Fruit fly (Drosophila melanogaster) whole organism: ENCODE data around the gene Acp95EF.
A peak's percentile ranks its signal among the peaks of the same experiment; 100 is the strongest.

Source experiments
- CG8478 ChIP-seq: fragments of >200 bp; optimal IDR thresholded peaks from 2 replicates; lab custom pipeline; 2018; ENCODE audit warnings: inconsistent platforms
- Dll ChIP-seq: fragments of >200 bp; optimal IDR thresholded peaks from 2 replicates; lab custom pipeline; 2017
- EcR ChIP-seq, 2 experiments: fragments of >200 bp; optimal IDR thresholded peaks; 2 replicates each; lab custom pipeline; 2017; ENCODE audit warnings: missing biosample characterization in 2 of 2, missing genetic modification characterization in 2 of 2, missing genetic modification reagents in 2 of 2
- pan ChIP-seq: fragments of >200 bp; optimal IDR thresholded peaks from 2 replicates; lab custom pipeline; 2017
- psq ChIP-seq: fragments of >200 bp; optimal IDR thresholded peaks from 2 replicates; lab custom pipeline; 2017
- usp ChIP-seq: fragments of >200 bp; optimal IDR thresholded peaks from 2 replicates; lab custom pipeline; 2017; ENCODE audit warnings: missing biosample characterization, missing genetic modification characterization, mixed read lengths

Acp95EF gene

DNA sequence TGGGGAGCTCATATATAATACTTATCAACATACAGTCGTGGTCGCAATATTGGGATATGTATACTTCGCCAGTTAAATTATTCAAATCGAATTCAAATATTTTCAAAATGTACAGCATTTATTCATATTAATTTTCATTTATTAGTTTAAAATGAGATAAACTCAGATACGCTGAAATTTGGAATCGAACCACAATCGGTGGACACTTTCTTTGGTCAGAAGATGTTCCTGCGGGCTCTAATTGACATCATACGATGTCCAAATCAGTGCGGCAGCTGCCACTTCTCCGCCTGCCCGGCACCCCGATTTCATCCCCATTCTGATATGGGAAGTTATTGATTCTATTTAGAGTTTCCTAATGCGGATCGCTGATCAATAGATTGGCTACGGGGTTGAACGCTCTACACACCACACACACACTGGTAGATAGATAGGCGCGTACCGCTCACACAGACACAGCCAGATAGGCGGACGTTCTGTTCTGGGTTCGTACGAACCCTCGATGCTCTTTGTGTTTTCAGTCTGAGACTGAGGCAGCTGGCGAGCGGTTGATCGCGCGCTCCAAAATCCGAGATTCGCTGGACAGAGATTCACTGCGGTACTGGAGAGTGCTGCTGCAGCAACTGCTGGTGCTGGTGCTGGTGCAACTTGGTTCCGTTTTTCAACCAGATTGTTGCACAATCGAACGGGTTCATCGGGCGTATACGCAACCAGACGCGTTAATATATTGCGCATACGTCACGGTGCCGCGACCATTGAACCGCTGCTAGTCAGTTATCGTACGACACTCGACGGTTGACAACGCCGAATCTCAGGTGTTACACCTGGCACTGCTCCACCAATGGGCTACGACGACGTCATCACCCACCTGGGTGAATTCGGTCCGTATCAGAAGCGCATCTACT is 47.6 kb downstream of the Acp95EF start, which contains the start of gene Orct:
TSS of gene Orct (plus strand) at position 157 of the 905 bp plus-strand sequence.
- peak in 1 of 2 experiments; percentile 19 for TF ChIP-seq EcR (GFP tag; optimal IDR thresholded peaks at IDR 0.05; lab: Kevin White, UChicago)
- TF ChIP-seq pan (lab: Kevin White, UChicago): no peak
- no peak for TF ChIP-seq CG8478 (lab: Kevin White, UChicago)

DNA sequence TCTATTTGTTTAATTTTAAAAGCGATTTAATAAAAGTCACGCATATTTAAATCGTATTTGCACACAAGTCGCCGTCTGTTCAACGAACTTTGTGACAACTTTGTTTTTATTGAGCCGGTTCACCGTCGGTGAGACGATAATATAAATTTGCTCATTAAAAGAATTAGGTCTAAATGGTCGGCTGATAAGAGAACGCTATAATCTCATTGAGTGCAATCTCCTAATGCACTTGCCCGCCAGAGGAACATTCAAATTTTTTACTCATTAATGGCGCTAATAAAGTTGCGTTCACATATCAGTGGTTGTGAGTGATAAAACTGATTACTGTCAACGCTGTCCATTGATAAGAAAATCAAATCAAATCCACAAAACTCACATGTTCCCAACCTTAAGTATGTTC is 50.0 kb downstream of the Acp95EF start:
- TF ChIP-seq CG8478 (lab: Kevin White, UChicago) (no peak), EcR (GFP tag; optimal IDR thresholded peaks at IDR 0.05; lab: Kevin White, UChicago) (no peak), psq (lab: Kevin White, UChicago) (no peak), Dll (no peak), pan (lab: Kevin White, UChicago) (no peak), usp (GFP tag; lab: Kevin White, UChicago) (no peak)
